Worm (Caenorhabditis elegans) whole organism, young adult: ENCODE results near the gene ZK688.1.
"Not testable (repeated sequence)": the region's sequence is repeated elsewhere in the genome, so short reads cannot be mapped to it uniquely, and the experiment has no call there.

Experiments used
- B0336.3 ChIP-seq: fragments of 200-800 bp; sonication (Bioruptor generic); IDR thresholded peaks from 2 replicates; pipeline ENCODE4 v1.3.6; 2022; ENCODE audit warnings: missing genetic modification characterization, missing compliant biosample characterization
- D2030.7 ChIP-seq: fragments of 200-800 bp; sonication (Bioruptor generic); IDR thresholded peaks from 2 replicates; pipeline ENCODE4 v1.3.6; 2022; ENCODE audit warnings: missing genetic modification reagents, missing genetic modification characterization, missing compliant biosample characterization
- T07F8.4 ChIP-seq: sonication (generic microtip); optimal IDR thresholded peaks from 2 replicates; lab custom pipeline; 2016; ENCODE audit warnings: mild to moderate bottlenecking, missing genetic modification characterization, moderate library complexity, missing compliant biosample characterization
- ama-1 ChIP-seq, 3 experiments: fragments of 150-350 bp in 1 of 3; sonication (generic microtip) in 2 of 3; optimal IDR thresholded peaks; 2 replicates each; lab custom pipeline; 2014 to 2018; ENCODE audit warnings: missing biosample characterization in 2 of 3, missing genetic modification characterization in 2 of 3, missing genetic modification reagents in 2 of 3
- aptf-2 ChIP-seq: fragments of 200-800 bp; sonication (Bioruptor generic); conservative IDR thresholded peaks from 2 replicates; pipeline ENCODE4 v1.3.6; 2022; ENCODE audit warnings: missing genetic modification reagents, missing genetic modification characterization, missing compliant biosample characterization
- egrh-3 ChIP-seq: fragments of 200-800 bp; sonication (Bioruptor generic); IDR thresholded peaks from 2 replicates; pipeline ENCODE4 v1.3.6; 2022; ENCODE audit warnings: missing genetic modification reagents, missing genetic modification characterization, missing compliant biosample characterization
- hlh-26 ChIP-seq: fragments of 200-800 bp; sonication (Bioruptor generic); conservative IDR thresholded peaks from 2 replicates; pipeline ENCODE4 v1.3.6; 2022; ENCODE audit warnings: missing genetic modification reagents, missing genetic modification characterization, missing compliant biosample characterization
- lsy-27 ChIP-seq: sonication (generic microtip); optimal IDR thresholded peaks from 2 replicates; lab custom pipeline; 2017; ENCODE audit warnings: missing genetic modification characterization, mild to moderate bottlenecking, missing compliant biosample characterization, antibody characterized with exemption, missing genotype, borderline replicate concordance; ENCODE audit not compliant: insufficient read depth
- nfya-1 ChIP-seq: sonication (generic microtip); optimal IDR thresholded peaks from 2 replicates; lab custom pipeline; 2017; ENCODE audit warnings: antibody characterized with exemption, missing compliant biosample characterization, missing genetic modification characterization, borderline replicate concordance; ENCODE audit not compliant: insufficient read depth
- nhr-90 ChIP-seq: sonication (generic microtip); optimal IDR thresholded peaks from 2 replicates; lab custom pipeline; 2016; ENCODE audit warnings: missing genotype, mild to moderate bottlenecking, missing genetic modification characterization, missing compliant biosample characterization
- snpc-3.4 ChIP-seq: sonication (generic microtip); optimal IDR thresholded peaks from 2 replicates; lab custom pipeline; 2017; ENCODE audit warnings: missing genetic modification characterization, mild to moderate bottlenecking, missing compliant biosample characterization, antibody characterized with exemption, moderate library complexity, missing genotype, missing genetic modification reagents
- ztf-18 ChIP-seq: sonication (generic microtip); optimal IDR thresholded peaks from 2 replicates; lab custom pipeline; 2016; ENCODE audit warnings: missing genotype, mild to moderate bottlenecking, missing genetic modification characterization, missing compliant biosample characterization

- TF ChIP-seq nhr-90; ztf-18 (tag; lab: Kevin White, UChicago); T07F8.4; ama-1 (optimal IDR thresholded peaks at IDR 0.05; lab: Kevin White, UChicago); ama-1 (GFP tag; optimal IDR thresholded peaks at IDR 0.05; lab: Kevin White, UChicago); hlh-26 (GFP tag; lab: Robert Waterston, UW); lsy-27 (tag; lab: Kevin White, UChicago); B0336.3 (GFP tag; lab: Robert Waterston, UW); snpc-3.4 (tag; lab: Kevin White, UChicago); nfya-1: not testable (repeated sequence)
- TF ChIP-seq aptf-2 (GFP tag; lab: Robert Waterston, UW) (0 out of 2 replicates have a peak, but pooled peaks have one; percentile 26), egrh-3 (peak; percentile 30; the same call in 1 of the 2 replicates), D2030.7 (GFP tag; lab: Robert Waterston, UW) (peak; percentile 87)
Measured at ce11 chrIII:7953688-7954313, 44.4 kb downstream of the ZK688.1 start.
